Worm (Caenorhabditis elegans): ENCODE results near the gene otpl-7.

Gene otpl-7

DNA sequence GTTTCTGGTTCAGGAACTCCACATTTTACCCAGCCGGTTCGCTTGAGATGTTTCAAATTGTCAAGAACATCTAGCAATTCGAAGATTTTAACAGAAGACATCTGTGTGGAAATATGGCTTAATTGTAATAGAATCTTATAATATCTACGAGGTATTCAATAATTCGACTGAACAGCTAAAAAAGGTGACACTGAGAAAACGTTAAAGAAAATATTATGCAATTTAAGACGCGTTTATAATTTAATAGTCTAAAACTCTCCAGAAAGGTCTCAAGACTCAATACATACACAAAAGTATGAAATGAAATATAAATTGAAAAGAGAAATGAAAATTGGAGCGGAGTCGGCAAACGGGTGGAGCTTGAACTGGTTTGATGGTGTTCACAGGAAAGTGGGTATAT lies 7.9 kb upstream of the otpl-7 start, which contains the start of gene F45F2.9:
F45F2.9 (minus strand) TSS at position 101 of the 400 bp plus-strand sequence.
- no peak for TF ChIP-seq B0310.2 (tag; optimal IDR thresholded peaks at IDR 0.05)
- TF ChIP-seq hmbx-1 (tag; optimal IDR thresholded peaks at IDR 0.05): no peak
- no peak for TF ChIP-seq tbx-11 (GFP tag; IDR thresholded peaks at IDR 0.05)
- TF ChIP-seq flt-1 (GFP tag; IDR thresholded peaks at IDR 0.05): no peak
- no peak for TF ChIP-seq tbx-37 (GFP tag; conservative IDR thresholded peaks at IDR 0.05)
- TF ChIP-seq ceh-13 (GFP tag; optimal IDR thresholded peaks at IDR 0.05): no peak
- no peak for TF ChIP-seq hnd-1 (tag; optimal IDR thresholded peaks at IDR 0.05)
- TF ChIP-seq ama-1 (optimal IDR thresholded peaks at IDR 0.05): no peak
- TF ChIP-seq ceh-36 (tag; optimal IDR thresholded peaks at IDR 0.05): no peak

DNA sequence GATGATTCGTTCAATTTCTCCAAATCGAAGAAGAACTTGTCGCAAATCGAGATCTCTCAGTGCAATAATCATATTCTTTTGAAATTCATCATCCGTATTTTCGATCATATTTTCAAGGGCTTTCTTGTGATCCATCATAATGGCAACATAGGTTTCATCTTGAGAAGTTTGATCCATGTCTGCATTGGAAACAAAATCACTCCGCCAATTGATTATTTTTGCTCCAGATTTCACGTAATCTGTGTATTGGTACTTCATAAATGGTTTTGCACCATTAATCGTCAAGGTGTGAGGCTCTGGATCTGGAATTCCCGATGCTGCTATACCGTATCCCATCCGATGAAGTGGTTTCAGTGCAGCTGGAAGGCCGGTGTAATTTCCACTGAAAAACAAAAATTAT lies 4.9 kb upstream of the otpl-7 start:
- TF ChIP-seq hnd-1 (tag; optimal IDR thresholded peaks at IDR 0.05) (no peak), hmg-4 (GFP tag; optimal IDR thresholded peaks at IDR 0.05) (no peak), ceh-36 (tag; optimal IDR thresholded peaks at IDR 0.05) (no peak), hmbx-1 (tag; optimal IDR thresholded peaks at IDR 0.05) (no peak), F13C5.2 (tag; optimal IDR thresholded peaks at IDR 0.05) (no peak), pes-1 (GFP tag; IDR thresholded peaks at IDR 0.05) (no peak), scrt-1 (GFP tag; IDR thresholded peaks at IDR 0.05) (no peak)

DNA sequence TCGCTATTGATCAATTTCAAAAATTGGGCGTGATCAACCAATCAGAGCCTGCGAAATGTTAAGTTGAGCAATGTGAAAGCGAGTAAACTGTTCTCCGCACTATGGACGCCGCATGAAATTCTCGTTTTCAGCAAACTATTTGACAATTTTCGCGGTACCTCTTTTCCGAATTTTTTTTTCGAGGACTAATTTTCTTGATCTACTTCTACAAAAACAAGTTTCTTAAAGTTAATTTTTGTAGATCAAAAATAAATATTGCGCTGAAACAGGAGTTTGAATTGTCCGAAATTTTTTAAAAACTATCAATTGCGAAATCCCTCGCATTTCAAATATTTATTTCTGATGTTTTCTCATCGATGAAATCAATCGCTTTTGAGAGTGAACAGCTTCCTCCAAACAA lies 3.6 kb upstream of the otpl-7 start:
- no peak for TF ChIP-seq ama-1 (optimal IDR thresholded peaks at IDR 0.05)
- no peak for TF ChIP-seq pes-1 (GFP tag; IDR thresholded peaks at IDR 0.05)
- no peak for TF ChIP-seq flt-1 (GFP tag; IDR thresholded peaks at IDR 0.05)
- no peak for TF ChIP-seq B0310.2 (tag; optimal IDR thresholded peaks at IDR 0.05)
- no peak for TF ChIP-seq ets-7 (tag; optimal IDR thresholded peaks at IDR 0.05)
- no peak for TF ChIP-seq sea-1 (GFP tag; conservative IDR thresholded peaks at IDR 0.05)
- TF ChIP-seq ceh-13 (GFP tag; optimal IDR thresholded peaks at IDR 0.05): no peak
- no peak for TF ChIP-seq tra-4 (tag; optimal IDR thresholded peaks at IDR 0.05)
- no peak for TF ChIP-seq hmg-4 (GFP tag; optimal IDR thresholded peaks at IDR 0.05)

DNA sequence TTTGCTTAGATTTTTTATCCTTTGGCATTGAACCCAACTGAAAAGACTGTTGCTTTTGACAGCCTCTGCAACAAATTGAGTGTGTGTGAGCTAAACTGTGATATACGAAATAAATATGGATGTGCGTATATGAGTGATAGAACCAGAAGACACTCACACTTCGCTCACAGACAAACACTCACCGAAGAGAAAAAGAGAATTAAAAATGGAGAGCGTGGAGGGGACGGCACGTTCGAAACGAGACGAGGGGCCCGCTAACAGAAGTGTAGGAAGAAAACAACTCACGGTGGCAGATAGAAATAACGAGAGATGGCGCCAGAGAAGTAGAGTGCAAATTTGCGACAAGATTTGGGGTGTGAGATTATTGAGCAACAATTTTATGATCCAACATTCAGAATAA lies 3.0 kb upstream of the otpl-7 start:
- no peak for TF ChIP-seq hmg-4 (GFP tag; optimal IDR thresholded peaks at IDR 0.05)
- TF ChIP-seq ceh-13 (GFP tag; optimal IDR thresholded peaks at IDR 0.05): no peak
- TF ChIP-seq pes-1 (GFP tag; IDR thresholded peaks at IDR 0.05): no peak
- TF ChIP-seq ama-1 (optimal IDR thresholded peaks at IDR 0.05): no peak
- no peak for TF ChIP-seq F13C5.2 (tag; optimal IDR thresholded peaks at IDR 0.05)
- TF ChIP-seq tbx-37 (GFP tag; conservative IDR thresholded peaks at IDR 0.05): no peak
- TF ChIP-seq tra-4 (tag; optimal IDR thresholded peaks at IDR 0.05): no peak
- no peak for TF ChIP-seq ets-7 (tag; optimal IDR thresholded peaks at IDR 0.05)
- TF ChIP-seq hnd-1 (tag; optimal IDR thresholded peaks at IDR 0.05): no peak
- TF ChIP-seq tbx-11 (GFP tag; IDR thresholded peaks at IDR 0.05): no peak
- TF ChIP-seq aly-1 (tag; optimal IDR thresholded peaks at IDR 0.05): no peak

DNA sequence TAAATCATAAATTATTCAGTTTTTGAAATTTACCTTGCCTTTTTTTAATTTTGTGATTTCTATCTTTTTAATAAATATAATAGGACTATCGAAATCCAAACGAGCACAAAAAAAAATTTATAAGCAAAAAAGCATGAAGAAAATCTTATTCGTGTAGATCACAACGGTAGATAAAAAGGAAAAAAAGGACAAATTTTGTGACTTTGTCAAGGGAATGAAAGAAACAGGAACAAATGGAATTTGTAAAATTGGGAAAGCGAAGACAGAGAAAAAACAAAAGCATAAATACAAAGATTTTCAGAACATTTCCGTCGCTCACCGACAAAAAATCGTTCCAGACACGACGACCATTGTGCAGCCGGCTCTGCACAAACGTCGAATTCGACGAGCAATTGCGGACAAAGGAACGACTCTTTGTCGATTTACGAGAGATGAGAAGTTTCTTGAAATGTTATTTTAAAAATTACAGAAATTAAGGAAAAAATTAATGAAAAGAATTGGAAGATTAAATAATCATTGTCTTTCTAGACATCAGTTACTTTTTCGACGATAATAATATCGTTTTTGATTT lies 2.4 kb upstream of the otpl-7 start, which contains the start of gene F45F2.10:
F45F2.10 (minus strand) TSS at position 51 of the 571 bp plus-strand sequence.
- TF ChIP-seq flt-1 (GFP tag; IDR thresholded peaks at IDR 0.05) (no peak), scrt-1 (GFP tag; IDR thresholded peaks at IDR 0.05) (no peak), hnd-1 (tag; optimal IDR thresholded peaks at IDR 0.05) (no peak), ceh-36 (tag; optimal IDR thresholded peaks at IDR 0.05) (no peak), tra-4 (tag; optimal IDR thresholded peaks at IDR 0.05) (no peak), ama-1 (optimal IDR thresholded peaks at IDR 0.05) (no peak), B0310.2 (tag; optimal IDR thresholded peaks at IDR 0.05) (no peak), hmg-4 (GFP tag; optimal IDR thresholded peaks at IDR 0.05) (no peak), tbx-37 (GFP tag; conservative IDR thresholded peaks at IDR 0.05) (no peak), ceh-13 (GFP tag; optimal IDR thresholded peaks at IDR 0.05) (no peak), aly-1 (tag; optimal IDR thresholded peaks at IDR 0.05) (no peak)

DNA sequence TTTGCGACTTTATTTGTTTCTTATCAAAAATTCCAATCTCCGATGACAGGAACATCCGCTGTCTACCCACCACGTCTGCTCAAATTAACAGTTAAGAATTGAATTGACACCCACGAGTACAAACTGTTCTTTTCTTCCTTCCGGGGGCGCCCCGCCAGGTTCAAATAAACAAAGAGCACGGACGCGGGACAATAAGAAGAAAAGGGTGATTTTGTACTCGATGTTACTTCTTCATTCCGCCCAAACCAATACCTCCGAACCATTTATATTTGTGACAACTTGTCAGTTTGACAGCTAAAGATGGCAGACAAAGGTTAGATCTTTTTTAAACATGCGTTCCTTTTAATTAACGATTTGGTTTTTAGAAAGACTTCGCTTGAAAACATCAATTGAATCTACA lies 4.5 kb downstream of the otpl-7 start, which contains the start of gene otpl-6:
otpl-6 (plus strand) TSS at position 301 of the 400 bp plus-strand sequence.
- no peak for TF ChIP-seq F13C5.2 (tag; optimal IDR thresholded peaks at IDR 0.05)
- TF ChIP-seq hmg-4 (GFP tag; optimal IDR thresholded peaks at IDR 0.05): no peak
- TF ChIP-seq ceh-13 (GFP tag; optimal IDR thresholded peaks at IDR 0.05): no peak
- TF ChIP-seq aly-1 (tag; optimal IDR thresholded peaks at IDR 0.05): no peak
- TF ChIP-seq sea-1 (GFP tag; conservative IDR thresholded peaks at IDR 0.05): no peak
- TF ChIP-seq ceh-36 (tag; optimal IDR thresholded peaks at IDR 0.05): no peak
- TF ChIP-seq hnd-1 (tag; optimal IDR thresholded peaks at IDR 0.05): no peak
- no peak for TF ChIP-seq tbx-11 (GFP tag; IDR thresholded peaks at IDR 0.05)
- TF ChIP-seq flt-1 (GFP tag; IDR thresholded peaks at IDR 0.05): no peak
- no peak for TF ChIP-seq ama-1 (optimal IDR thresholded peaks at IDR 0.05)
- TF ChIP-seq ets-7 (tag; optimal IDR thresholded peaks at IDR 0.05): no peak
- no peak for TF ChIP-seq tbx-37 (GFP tag; conservative IDR thresholded peaks at IDR 0.05)

DNA sequence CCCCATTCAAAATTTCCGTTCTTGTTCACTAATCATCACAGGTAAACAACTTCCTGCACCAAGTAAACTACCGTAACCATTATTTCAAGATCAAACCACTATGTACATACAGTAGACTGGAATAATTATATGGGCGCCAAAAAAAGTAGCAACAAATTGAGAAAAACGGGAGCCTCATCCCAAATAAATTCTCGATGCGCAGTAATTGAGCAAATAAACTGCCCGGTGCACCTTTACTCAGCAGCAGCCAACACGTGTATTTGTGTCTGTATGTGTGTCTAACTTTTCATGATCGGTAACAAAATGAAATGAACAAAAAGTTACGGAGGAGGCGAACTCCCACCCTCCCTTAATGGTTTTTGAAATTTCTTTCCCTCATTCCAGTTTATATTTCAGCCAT lies 7.9 kb downstream of the otpl-7 start, which contains the start of gene otpl-5:
otpl-5 (plus strand) TSS at position 301 of the 400 bp plus-strand sequence.
- TF ChIP-seq ama-1 (optimal IDR thresholded peaks at IDR 0.05): no peak
- no peak for TF ChIP-seq flt-1 (GFP tag; IDR thresholded peaks at IDR 0.05)
- TF ChIP-seq tra-4 (tag; optimal IDR thresholded peaks at IDR 0.05): no peak
- TF ChIP-seq hmg-4 (GFP tag; optimal IDR thresholded peaks at IDR 0.05): no peak
- TF ChIP-seq B0310.2 (tag; optimal IDR thresholded peaks at IDR 0.05): no peak
- no peak for TF ChIP-seq ceh-36 (tag; optimal IDR thresholded peaks at IDR 0.05)
- TF ChIP-seq hmbx-1 (tag; optimal IDR thresholded peaks at IDR 0.05): no peak
- no peak for TF ChIP-seq pes-1 (GFP tag; IDR thresholded peaks at IDR 0.05)
- TF ChIP-seq scrt-1 (GFP tag; IDR thresholded peaks at IDR 0.05): no peak
- no peak for TF ChIP-seq ets-7 (tag; optimal IDR thresholded peaks at IDR 0.05)
- no peak for TF ChIP-seq tbx-11 (GFP tag; IDR thresholded peaks at IDR 0.05)
- TF ChIP-seq aly-1 (tag; optimal IDR thresholded peaks at IDR 0.05): no peak
- no peak for TF ChIP-seq F13C5.2 (tag; optimal IDR thresholded peaks at IDR 0.05)
- no peak for TF ChIP-seq ceh-13 (GFP tag; optimal IDR thresholded peaks at IDR 0.05)
- TF ChIP-seq tbx-37 (GFP tag; conservative IDR thresholded peaks at IDR 0.05): no peak
- TF ChIP-seq sea-1 (GFP tag; conservative IDR thresholded peaks at IDR 0.05): no peak
- TF ChIP-seq hnd-1 (tag; optimal IDR thresholded peaks at IDR 0.05): no peak

Data from whole organism, early embryonic.